Fruit fly (Drosophila melanogaster) whole organism, prepupa: ENCODE measurements around the gene dmrt11E.

Experiments used
- Blimp-1 ChIP-seq: fragments of 200-800 bp; sonication (Bioruptor generic); optimal IDR thresholded peaks from 3 replicates; lab custom pipeline; 2017; ENCODE audit warnings: missing biosample characterization, missing genetic modification characterization, mild to moderate bottlenecking, moderate library complexity, missing genetic modification reagents
- CG10669 ChIP-seq: fragments of 200-800 bp; sonication (Bioruptor generic); optimal IDR thresholded peaks from 3 replicates; lab custom pipeline; 2018; ENCODE audit warnings: missing biosample characterization, mild to moderate bottlenecking, missing genetic modification characterization, moderate library complexity
- CG7368 ChIP-seq: fragments of 200-800 bp; sonication (Bioruptor generic); optimal IDR thresholded peaks from 3 replicates; lab custom pipeline; 2016; ENCODE audit warnings: missing biosample characterization, missing genetic modification characterization
- CG8119 ChIP-seq: fragments of 200-800 bp; sonication (Bioruptor generic); IDR thresholded peaks from 3 replicates; pipeline ENCODE4 v1.3.6; 2022; ENCODE audit warnings: missing biosample characterization, missing genetic modification characterization
- cyc ChIP-seq: fragments of 200-800 bp; sonication (Bioruptor generic); optimal IDR thresholded peaks from 3 replicates; lab custom pipeline; 2016; ENCODE audit warnings: missing biosample characterization, missing genetic modification characterization
- pdm3 ChIP-seq: fragments of 200-800 bp; sonication (Bioruptor generic); optimal IDR thresholded peaks from 3 replicates; lab custom pipeline; 2016; ENCODE audit warnings: missing biosample characterization, missing genetic modification characterization

- TF ChIP-seq CG8119 (0 out of 3 replicates have a peak, but pooled peaks have one; percentile 12), CG10669 (GFP tag; lab: Kevin White, UChicago) (no peak), CG7368 (GFP tag; lab: Kevin White, UChicago) (no peak), pdm3 (GFP tag; lab: Kevin White, UChicago) (no peak), Blimp-1 (GFP tag; lab: Kevin White, UChicago) (no peak), cyc (no peak)
Observed at dm6 chrX:13412941-13413613, 45.1 kb downstream of the dmrt11E start, which contains the start of the genes CG1998 and Set2.
